In the genomic region with DNA sequence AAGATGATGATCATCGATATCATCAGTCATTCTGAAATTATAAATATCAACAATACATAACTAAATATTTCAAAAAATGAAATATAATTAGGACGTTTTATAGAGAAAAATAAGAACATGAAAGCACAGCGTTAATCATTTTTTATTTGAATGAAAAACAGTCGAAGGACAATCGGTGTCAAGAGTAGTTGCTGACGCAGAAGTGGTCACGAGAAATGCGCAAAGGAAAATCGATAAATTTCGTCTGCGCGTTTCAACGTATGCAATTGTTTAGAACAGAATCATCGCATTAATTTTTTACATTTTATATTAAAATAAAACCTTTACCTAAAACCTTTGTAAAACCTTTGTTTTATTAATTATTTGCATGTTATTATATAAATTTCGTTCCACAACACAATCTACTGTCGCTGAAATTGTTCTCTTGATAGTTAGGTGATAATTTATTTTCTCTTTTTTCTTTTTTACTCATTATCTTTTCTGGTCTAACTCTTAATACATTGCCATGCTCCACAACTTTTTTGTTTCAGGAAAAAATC, we compare ENCODE assay signal across 5 worm cellular contexts.
TF ChIP-seq lines count a peak whose summit lies in the region.

Gene W04D2.4 (minus strand): TSS at position 31 of the 539 bp plus-strand sequence.
Gene rbm-25 (plus strand): TSS at position 489 of the 539 bp plus-strand sequence.

TF ChIP-seq in whole organism, L1 larva, 84 proteins besides CTCF, POLR2A, EP300 and RAD21 (continues in another document):
- TF ChIP-seq egl-27 (tag; optimal IDR thresholded peaks at IDR 0.05; lab: Kevin White, UChicago), result no peak
- TF ChIP-seq tlp-1 (tag; optimal IDR thresholded peaks at IDR 0.05; lab: Kevin White, UChicago), result no peak
- TF ChIP-seq aha-1 (tag; optimal IDR thresholded peaks at IDR 0.05; lab: Kevin White, UChicago), result peak; percentile 23
- peak in 1 of 2 experiments; percentile 40 for TF ChIP-seq ztf-11 (tag; optimal IDR thresholded peaks at IDR 0.05; lab: Kevin White, UChicago)
- TF ChIP-seq tbx-2 (tag; optimal IDR thresholded peaks at IDR 0.05; lab: Kevin White, UChicago), result peak; percentile 87
- no peak for TF ChIP-seq vab-15 (tag; optimal IDR thresholded peaks at IDR 0.05; lab: Kevin White, UChicago)
- peak; percentile 86 for TF ChIP-seq nhr-20 (tag; optimal IDR thresholded peaks at IDR 0.05; lab: Kevin White, UChicago)
- TF ChIP-seq alr-1 (tag; optimal IDR thresholded peaks at IDR 0.05; lab: Kevin White, UChicago; ENCODE audit: borderline replicate concordance), result no peak
- peak; percentile 87 to 93 for TF ChIP-seq lsy-2 (tag; optimal IDR thresholded peaks at IDR 0.05; lab: Kevin White, UChicago)
- peak; percentile 23 for TF ChIP-seq lin-15B (tag; optimal IDR thresholded peaks at IDR 0.05; lab: Kevin White, UChicago)
- TF ChIP-seq skn-1 (tag; optimal IDR thresholded peaks at IDR 0.05; lab: Kevin White, UChicago), result peak; percentile 80
- TF ChIP-seq mab-9 (GFP tag; IDR thresholded peaks at IDR 0.05; lab: Robert Waterston, UW), result 0 out of 2 replicates have a peak, but pooled peaks have one; percentile 25
- TF ChIP-seq ceh-63 (GFP tag; optimal IDR thresholded peaks at IDR 0.05; lab: Kevin White, UChicago), result no peak
- peak; percentile 87 for TF ChIP-seq nhr-19 (GFP tag; conservative IDR thresholded peaks at IDR 0.05; lab: Robert Waterston, UW)
- no peak for TF ChIP-seq unc-30 (tag; optimal IDR thresholded peaks at IDR 0.05; lab: Kevin White, UChicago)
- peak; percentile 81 for TF ChIP-seq unc-130 (tag; optimal IDR thresholded peaks at IDR 0.05; lab: Kevin White, UChicago)

TF ChIP-seq in whole organism, L3 larva, 47 proteins besides CTCF, POLR2A, EP300 and RAD21 (continues in another document):
- no peak for TF ChIP-seq elt-1 (tag; optimal IDR thresholded peaks at IDR 0.05; lab: Kevin White, UChicago)
- no peak for TF ChIP-seq unc-62 (GFP tag; optimal IDR thresholded peaks at IDR 0.05; lab: Kevin White, UChicago)
- TF ChIP-seq ceh-16 (tag; optimal IDR thresholded peaks at IDR 0.05; lab: Kevin White, UChicago), result no peak
- TF ChIP-seq nhr-67 (tag; optimal IDR thresholded peaks at IDR 0.05; lab: Kevin White, UChicago), result no peak
- no peak for TF ChIP-seq R02D3.7 (tag; optimal IDR thresholded peaks at IDR 0.05; lab: Kevin White, UChicago)
- no peak for TF ChIP-seq unc-39 (tag; optimal IDR thresholded peaks at IDR 0.05; lab: Kevin White, UChicago)
- TF ChIP-seq ama-1 (optimal IDR thresholded peaks at IDR 0.05; lab: Kevin White, UChicago), result no peak
- TF ChIP-seq nhr-77 (tag; optimal IDR thresholded peaks at IDR 0.05; lab: Kevin White, UChicago), result no peak
- TF ChIP-seq ztf-11 (tag; optimal IDR thresholded peaks at IDR 0.05; lab: Kevin White, UChicago), result no peak
- no peak for TF ChIP-seq aly-2 (tag; optimal IDR thresholded peaks at IDR 0.05; lab: Kevin White, UChicago)
- peak; percentile 40 for TF ChIP-seq lin-39 (tag; optimal IDR thresholded peaks at IDR 0.05; lab: Kevin White, UChicago)
- no peak for TF ChIP-seq ceh-9 (tag; optimal IDR thresholded peaks at IDR 0.05; lab: Kevin White, UChicago)
- TF ChIP-seq fkh-2 (tag; optimal IDR thresholded peaks at IDR 0.05; lab: Kevin White, UChicago), result no peak
- TF ChIP-seq elt-3 (tag; optimal IDR thresholded peaks at IDR 0.05; lab: Kevin White, UChicago), result no peak
- TF ChIP-seq tbx-2 (tag; optimal IDR thresholded peaks at IDR 0.05; lab: Kevin White, UChicago), result peak; percentile 73
- TF ChIP-seq jun-1 (tag; optimal IDR thresholded peaks at IDR 0.05; lab: Kevin White, UChicago), result peak; percentile 47
- TF ChIP-seq elt-2 (tag; optimal IDR thresholded peaks at IDR 0.05; lab: Kevin White, UChicago), result peak; percentile 35
- TF ChIP-seq ztf-4 (tag; optimal IDR thresholded peaks at IDR 0.05; lab: Kevin White, UChicago), result no peak
- no peak for TF ChIP-seq nhr-237 (tag; optimal IDR thresholded peaks at IDR 0.05; lab: Kevin White, UChicago)

TF ChIP-seq in whole organism, early embryonic, 17 proteins besides CTCF, POLR2A, EP300 and RAD21:
- TF ChIP-seq F13C5.2 (tag; optimal IDR thresholded peaks at IDR 0.05; lab: Kevin White, UChicago), result peak; percentile 53
- TF ChIP-seq ceh-13 (GFP tag; optimal IDR thresholded peaks at IDR 0.05; lab: Kevin White, UChicago), result no peak
- TF ChIP-seq tbx-37 (GFP tag; conservative IDR thresholded peaks at IDR 0.05; lab: Robert Waterston, UW), result no peak
- no peak for TF ChIP-seq ets-7 (tag; optimal IDR thresholded peaks at IDR 0.05; lab: Kevin White, UChicago)

TF ChIP-seq in whole organism, midembryonic, 9 proteins besides CTCF, POLR2A, EP300 and RAD21:
- TF ChIP-seq T22C8.4 (GFP tag; IDR thresholded peaks at IDR 0.05; lab: Robert Waterston, UW), result peak; percentile 94
- TF ChIP-seq ztf-29 (GFP tag; IDR thresholded peaks at IDR 0.05; lab: Robert Waterston, UW), result no peak

TF ChIP-seq in whole organism, young adult, 124 proteins besides CTCF, POLR2A, EP300 and RAD21 (continues in another document):
- TF ChIP-seq hrde-1 (tag; optimal IDR thresholded peaks at IDR 0.05; lab: Kevin White, UChicago; ENCODE audit: borderline replicate concordance) (no peak), T07F8.4 (tag; optimal IDR thresholded peaks at IDR 0.05; lab: Kevin White, UChicago) (no peak), pha-4 (tag; optimal IDR thresholded peaks at IDR 0.05; lab: Kevin White, UChicago) (no peak), die-1 (tag; optimal IDR thresholded peaks at IDR 0.05; lab: Kevin White, UChicago) (no peak), bed-2 (GFP tag; IDR thresholded peaks at IDR 0.05; lab: Robert Waterston, UW) (no peak), snpc-3.4 (tag; optimal IDR thresholded peaks at IDR 0.05; lab: Kevin White, UChicago) (no peak), madf-3 (GFP tag; IDR thresholded peaks at IDR 0.05; lab: Robert Waterston, UW) (no peak), cebp-1 (GFP tag; IDR thresholded peaks at IDR 0.05; lab: Robert Waterston, UW) (no peak), cebp-1 (tag; optimal IDR thresholded peaks at IDR 0.05; lab: Kevin White, UChicago) (peak; percentile 67), T26A5.8 (tag; optimal IDR thresholded peaks at IDR 0.05; lab: Kevin White, UChicago) (no peak), K11D2.4 (GFP tag; IDR thresholded peaks at IDR 0.05; lab: Robert Waterston, UW) (no peak), lsl-1 (GFP tag; optimal IDR thresholded peaks at IDR 0.05; lab: Kevin White, UChicago) (peak; percentile 1), ztf-18 (tag; optimal IDR thresholded peaks at IDR 0.05; lab: Kevin White, UChicago) (peak; percentile 94), lag-1 (GFP tag; IDR thresholded peaks at IDR 0.05; lab: Robert Waterston, UW) (no peak), F39B2.1 (GFP tag; IDR thresholded peaks at IDR 0.05; lab: Robert Waterston, UW) (no peak), F23B12.7 (tag; optimal IDR thresholded peaks at IDR 0.05; lab: Kevin White, UChicago; ENCODE audit: insufficient read depth) (peak; percentile 9), chd-7 (tag; optimal IDR thresholded peaks at IDR 0.05; lab: Kevin White, UChicago) (no peak), ztf-26 (tag; optimal IDR thresholded peaks at IDR 0.05; lab: Kevin White, UChicago) (no peak), xnd-1 (tag; optimal IDR thresholded peaks at IDR 0.05; lab: Kevin White, UChicago) (no peak), F52B5.7 (tag; optimal IDR thresholded peaks at IDR 0.05; lab: Kevin White, UChicago) (no peak), pbrm-1 (GFP tag; IDR thresholded peaks at IDR 0.05; lab: Robert Waterston, UW) (peak; percentile 63; the same call in 1 of the 2 replicates), D2030.7 (GFP tag; IDR thresholded peaks at IDR 0.05; lab: Robert Waterston, UW) (no peak), nhr-27 (tag; optimal IDR thresholded peaks at IDR 0.05; lab: Kevin White, UChicago) (no peak), let-607 (tag; optimal IDR thresholded peaks at IDR 0.05; lab: Kevin White, UChicago) (peak in 1 of 2 experiments; percentile 9), ztf-6 (GFP tag; IDR thresholded peaks at IDR 0.05; lab: Robert Waterston, UW) (no peak), efl-1 (GFP tag; optimal IDR thresholded peaks at IDR 0.05; lab: Kevin White, UChicago) (no peak), lin-54 (GFP tag; optimal IDR thresholded peaks at IDR 0.05; lab: Kevin White, UChicago) (peak; percentile 38), egl-18 (GFP tag; IDR thresholded peaks at IDR 0.05; lab: Robert Waterston, UW) (no peak), lsy-27 (tag; optimal IDR thresholded peaks at IDR 0.05; lab: Kevin White, UChicago; ENCODE audit: borderline replicate concordance, insufficient read depth) (no peak), snpc-1.3 (tag; optimal IDR thresholded peaks at IDR 0.05; lab: Kevin White, UChicago; ENCODE audit: insufficient read depth) (no peak), hmg-20 (GFP tag; IDR thresholded peaks at IDR 0.05; lab: Robert Waterston, UW) (no peak), akir-1 (GFP tag; optimal IDR thresholded peaks at IDR 0.05; lab: Kevin White, UChicago) (peak; percentile 2), hmg-1.2 (GFP tag; IDR thresholded peaks at IDR 0.05; lab: Robert Waterston, UW) (peak; percentile 16; the same call in 1 of the 2 replicates), ceh-40 (GFP tag; IDR thresholded peaks at IDR 0.05; lab: Robert Waterston, UW) (no peak), ama-1 (optimal IDR thresholded peaks at IDR 0.05; lab: Kevin White, UChicago) (no peak), ama-1 (GFP tag; optimal IDR thresholded peaks at IDR 0.05; lab: Kevin White, UChicago) (no peak), fkh-3 (tag; optimal IDR thresholded peaks at IDR 0.05; lab: Kevin White, UChicago) (no peak), nhr-90 (tag; optimal IDR thresholded peaks at IDR 0.05; lab: Kevin White, UChicago) (no peak), lir-1 (GFP tag; conservative IDR thresholded peaks at IDR 0.05; lab: Robert Waterston, UW) (no peak), attf-5 (GFP tag; optimal IDR thresholded peaks at IDR 0.05; lab: Kevin White, UChicago) (peak; percentile 52), B0019.2 (GFP tag; conservative IDR thresholded peaks at IDR 0.05; lab: Robert Waterston, UW) (no peak), tbp1 (GFP tag; optimal IDR thresholded peaks at IDR 0.05; lab: Kevin White, UChicago) (peak; percentile 24), zfh-2 (GFP tag; conservative IDR thresholded peaks at IDR 0.05; lab: Robert Waterston, UW) (no peak), F57C9.4 (tag; optimal IDR thresholded peaks at IDR 0.05; lab: Kevin White, UChicago) (no peak), mel-28 (tag; optimal IDR thresholded peaks at IDR 0.05; lab: Kevin White, UChicago; ENCODE audit: borderline replicate concordance) (no peak), Y95B8A.8 (GFP tag; IDR thresholded peaks at IDR 0.05; lab: Robert Waterston, UW) (no peak), rcor-1 (GFP tag; IDR thresholded peaks at IDR 0.05; lab: Robert Waterston, UW) (0 out of 2 replicates have a peak, but pooled peaks have one; percentile 25), F37B4.10 (GFP tag; IDR thresholded peaks at IDR 0.05; lab: Robert Waterston, UW) (no peak), mcd-1 (GFP tag; IDR thresholded peaks at IDR 0.05; lab: Robert Waterston, UW) (peak; percentile 71)

Comparison
In these comparisons a context has a peak if more than half of its experiments do, and no peak if none do; other contexts are left out.
1. Of the 8 proteins assayed by ChIP-seq in both whole organism, young adult and whole organism, L1 larva: peak only in whole organism, young adult: none; only in whole organism, L1 larva: ama-1, dpl-1, efl-1, nhr-90 and unc-130; in both: snpc-4; in neither: 1; mixed calls (peak in some experiments, not most) for 1.